Fruit fly (Drosophila melanogaster) whole organism, wandering third instar larva: ENCODE results near the gene CG33169.

ENCODE experiments used
- CG32264 ChIP-seq: fragments of 200-800 bp; sonication (Bioruptor generic); optimal IDR thresholded peaks from 2 replicates; lab custom pipeline; 2016; ENCODE audit warnings: missing biosample characterization, missing genetic modification characterization
- Hnf4 ChIP-seq: fragments of 200-800 bp; sonication (Bioruptor generic); optimal IDR thresholded peaks from 2 replicates; lab custom pipeline; 2016; ENCODE audit warnings: missing biosample characterization, mild to moderate bottlenecking, missing genetic modification characterization
- Hr83 ChIP-seq: fragments of 200-300 bp; sonication (Bioruptor generic); optimal IDR thresholded peaks from 2 replicates; lab custom pipeline; 2016; ENCODE audit warnings: missing biosample characterization, mild to moderate bottlenecking, missing genetic modification characterization, moderate library complexity; ENCODE audit not compliant: poor library complexity, severe bottlenecking
- Vsx2 ChIP-seq: fragments of 200-300, 225-300 bp; sonication (Bioruptor generic); optimal IDR thresholded peaks from 2 replicates; lab custom pipeline; 2018; ENCODE audit warnings: missing biosample characterization, missing genetic modification characterization; ENCODE audit not compliant: partially characterized antibody
- br ChIP-seq: fragments of 200-800 bp; sonication (Bioruptor generic); optimal IDR thresholded peaks from 2 replicates; lab custom pipeline; 2016; ENCODE audit warnings: missing biosample characterization, missing genetic modification characterization
- dmrt93B ChIP-seq: fragments of 200-800 bp; sonication (Bioruptor generic); optimal IDR thresholded peaks from 2 replicates; lab custom pipeline; 2018; ENCODE audit warnings: missing biosample characterization, mild to moderate bottlenecking, missing genetic modification characterization
- dsf ChIP-seq: sonication (Bioruptor generic); optimal IDR thresholded peaks from 2 replicates; lab custom pipeline; 2016; ENCODE audit warnings: missing biosample characterization, missing genetic modification characterization, borderline replicate concordance
- h ChIP-seq: fragments of 200-800 bp; sonication (Bioruptor generic); optimal IDR thresholded peaks from 3 replicates; lab custom pipeline; 2016; ENCODE audit warnings: missing biosample characterization, mild to moderate bottlenecking, missing genetic modification characterization
- jim ChIP-seq: fragments of 175-275, 200-325 bp; sonication (Bioruptor generic); optimal IDR thresholded peaks from 2 replicates; lab custom pipeline; 2016; ENCODE audit warnings: missing biosample characterization, mild to moderate bottlenecking, missing genetic modification characterization
- lola ChIP-seq: fragments of >200 bp; optimal IDR thresholded peaks from 2 replicates; lab custom pipeline; 2017; ENCODE audit warnings: missing biosample characterization, missing genetic modification characterization
- pan ChIP-seq: fragments of >200 bp; optimal IDR thresholded peaks from 2 replicates; lab custom pipeline; 2017
- psq ChIP-seq: fragments of 200-800 bp; sonication (Bioruptor generic); optimal IDR thresholded peaks from 3 replicates; lab custom pipeline; 2017; ENCODE audit warnings: missing biosample characterization, mild to moderate bottlenecking, missing genetic modification characterization, moderate library complexity
- usp ChIP-seq: fragments of >200 bp; optimal IDR thresholded peaks from 2 replicates; lab custom pipeline; 2017; ENCODE audit warnings: missing biosample characterization, missing genetic modification characterization

dm6 chr3L:22822544-22823175, 41.0 kb upstream of the CG33169 start:
- no peak for TF ChIP-seq usp (GFP tag; lab: Kevin White, UChicago)
- TF ChIP-seq jim = peak; percentile 100
- TF ChIP-seq Hr83 (GFP tag; lab: Kevin White, UChicago) = peak; percentile 82
- peak; percentile 39 for TF ChIP-seq psq
- no peak for TF ChIP-seq lola (GFP tag; lab: Kevin White, UChicago)
- peak; percentile 89 for TF ChIP-seq Vsx2 (GFP tag; lab: Kevin White, UChicago)
- peak; percentile 65 for TF ChIP-seq CG32264 (GFP tag; lab: Kevin White, UChicago)
- TF ChIP-seq Hnf4 (GFP tag; lab: Kevin White, UChicago) = peak; percentile 87
- TF ChIP-seq h (GFP tag; lab: Kevin White, UChicago) = peak; percentile 80
- no peak for TF ChIP-seq pan (lab: Kevin White, UChicago)
- peak; percentile 81 for TF ChIP-seq br (GFP tag; lab: Kevin White, UChicago)
- TF ChIP-seq dsf (GFP tag; lab: Kevin White, UChicago) = no peak
- TF ChIP-seq dmrt93B (GFP tag; lab: Kevin White, UChicago) = peak; percentile 59
